Worm (Caenorhabditis elegans) whole organism, L2 larva: ENCODE results near the gene mls-1.

ENCODE experiments used
- lsy-2 ChIP-seq, 2 experiments: fragments of 150-350 bp in 1 of 2; sonication (generic microtip) in 1 of 2; optimal IDR thresholded peaks; 2 replicates each; lab custom pipeline; 2014 to 2017; ENCODE audit warnings: missing biosample characterization in 2 of 2, missing genetic modification characterization in 2 of 2
- nhr-12 ChIP-seq: fragments of 150-350 bp; optimal IDR thresholded peaks from 2 replicates; lab custom pipeline; 2014; ENCODE audit warnings: missing biosample characterization, missing genetic modification characterization
- nhr-25 ChIP-seq: fragments of 150-350 bp; sonication (generic microtip); optimal IDR thresholded peaks from 3 replicates; lab custom pipeline; 2014; ENCODE audit warnings: missing biosample characterization, missing genetic modification characterization
- sma-3 ChIP-seq: sonication (generic microtip); optimal IDR thresholded peaks from 2 replicates; lab custom pipeline; 2016; ENCODE audit warnings: missing genetic modification reagents, missing genetic modification characterization, missing compliant biosample characterization
- sma-9 ChIP-seq, 2 experiments: fragments of 150-350 bp in 1 of 2; sonication (generic microtip) in 1 of 2; optimal IDR thresholded peaks; 2 replicates each; lab custom pipeline; 2014 to 2016; ENCODE audit warnings: missing genetic modification characterization in 2 of 2, mild to moderate bottlenecking in 1 of 2, missing biosample characterization in 1 of 2, missing compliant biosample characterization in 1 of 2, missing genetic modification reagents in 1 of 2, moderate library complexity in 1 of 2
- snpc-4 ChIP-seq: fragments of 150-350 bp; optimal IDR thresholded peaks from 2 replicates; lab custom pipeline; 2014; ENCODE audit warnings: missing biosample characterization, missing genetic modification characterization

DNA sequence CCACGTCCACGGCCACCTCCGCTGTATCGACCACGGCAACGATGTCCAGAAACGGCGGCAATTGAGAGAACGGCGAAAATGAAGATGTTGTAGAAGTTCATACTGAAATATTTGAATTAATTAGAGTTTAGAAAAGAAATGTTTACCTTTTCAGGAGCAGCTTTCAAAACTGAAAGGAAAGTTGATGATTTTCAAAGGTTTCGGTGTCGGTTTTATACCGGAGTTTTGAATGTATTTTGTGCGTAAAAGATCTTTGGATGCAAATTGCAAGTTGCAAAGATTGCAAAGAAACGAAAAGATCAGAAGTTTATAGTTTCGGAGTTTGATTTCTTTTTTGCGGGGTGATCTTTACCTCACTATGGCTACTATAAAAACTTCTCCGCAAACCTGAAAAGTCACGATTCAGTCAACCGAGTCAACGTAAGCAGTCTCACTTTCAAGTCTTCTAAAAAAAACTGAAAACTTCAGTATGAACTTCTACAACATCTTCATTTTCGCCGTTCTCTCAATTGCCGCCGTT, 1.2 kb upstream of the mls-1 start, which contains the start of the genes fipr-19 and fipr-18:
- TF ChIP-seq sma-3 (no peak), lsy-2 (tag; optimal IDR thresholded peaks at IDR 0.05; lab: Kevin White, UChicago) (no peak), nhr-25 (no peak), snpc-4 (tag; lab: Kevin White, UChicago) (no peak), sma-9 (GFP tag; optimal IDR thresholded peaks at IDR 0.05; lab: Kevin White, UChicago) (no peak), sma-9 (tag; optimal IDR thresholded peaks at IDR 0.05; lab: Kevin White, UChicago) (no peak), nhr-12 (tag; lab: Kevin White, UChicago) (no peak)
